Fruit fly (Drosophila melanogaster) whole organism, embryonic: ENCODE measurements around the gene CG31287.

Experiments used
- CG11723 ChIP-seq: fragments of 200-800 bp; sonication (Bioruptor generic); optimal IDR thresholded peaks from 2 replicates; lab custom pipeline; 2017; ENCODE audit warnings: missing biosample characterization, mild to moderate bottlenecking, missing genetic modification characterization
- CG12071 ChIP-seq: fragments of 200-800 bp; sonication (Bioruptor generic); optimal IDR thresholded peaks from 3 replicates; lab custom pipeline; 2018; ENCODE audit warnings: missing biosample characterization, mild to moderate bottlenecking, missing genetic modification characterization
- CG1233 ChIP-seq: fragments of 200-800 bp; sonication (Bioruptor generic); optimal IDR thresholded peaks from 4 replicates; lab custom pipeline; 2018; ENCODE audit warnings: missing biosample characterization, mild to moderate bottlenecking, missing genetic modification characterization
- CG13624 ChIP-seq: fragments of 200-800 bp; sonication (Bioruptor generic); optimal IDR thresholded peaks from 2 replicates; lab custom pipeline; 2016; ENCODE audit warnings: missing biosample characterization, missing genetic modification characterization
- CG1529 ChIP-seq: fragments of 200-800 bp; sonication (Bioruptor generic); optimal IDR thresholded peaks from 3 replicates; lab custom pipeline; 2018; ENCODE audit warnings: missing biosample characterization, missing genetic modification characterization
- CG15514 ChIP-seq: fragments of 200-800 bp; sonication (Bioruptor generic); optimal IDR thresholded peaks from 3 replicates; lab custom pipeline; 2017; ENCODE audit warnings: missing biosample characterization, missing genetic modification characterization, mild to moderate bottlenecking, moderate library complexity, missing genetic modification reagents
- CG15696 ChIP-seq: fragments of 200-800 bp; sonication (Bioruptor generic); optimal IDR thresholded peaks from 2 replicates; lab custom pipeline; 2019; ENCODE audit warnings: missing biosample characterization, mild to moderate bottlenecking, missing genetic modification characterization, moderate library complexity
- CG18262 ChIP-seq: fragments of 200-800 bp; optimal IDR thresholded peaks from 3 replicates; lab custom pipeline; 2019; ENCODE audit warnings: missing biosample characterization, mild to moderate bottlenecking, missing genetic modification characterization, moderate library complexity
- CG18476 ChIP-seq: fragments of 200-800 bp; sonication (Bioruptor generic); optimal IDR thresholded peaks from 2 replicates; lab custom pipeline; 2016; ENCODE audit warnings: missing biosample characterization, mild to moderate bottlenecking, missing genetic modification characterization
- CG2199 ChIP-seq: fragments of 200-800 bp; sonication (Bioruptor generic); IDR thresholded peaks from 3 replicates; pipeline ENCODE4 v1.3.6; 2022; ENCODE audit warnings: missing biosample characterization, missing genetic modification characterization
- CG30403 ChIP-seq: fragments of 200-800 bp; sonication (Bioruptor generic); optimal IDR thresholded peaks from 3 replicates; lab custom pipeline; 2016; ENCODE audit warnings: missing biosample characterization, missing genetic modification characterization
- CG3847 ChIP-seq: fragments of 200-800 bp; sonication (Bioruptor generic); IDR thresholded peaks from 2 replicates; pipeline ENCODE4 v1.3.6; 2022; ENCODE audit warnings: missing biosample characterization, missing genetic modification characterization
- CG4707 ChIP-seq: fragments of 200-800 bp; sonication (Bioruptor generic); optimal IDR thresholded peaks from 2 replicates; lab custom pipeline; 2018; ENCODE audit warnings: missing biosample characterization, mild to moderate bottlenecking, missing genetic modification characterization, moderate library complexity
- CG6654 ChIP-seq: fragments of 200-800 bp; sonication (Bioruptor generic); optimal IDR thresholded peaks from 2 replicates; lab custom pipeline; 2017; ENCODE audit warnings: missing biosample characterization, mild to moderate bottlenecking, missing genetic modification characterization
- CG7271 ChIP-seq: fragments of 200-800 bp; sonication (Bioruptor generic); optimal IDR thresholded peaks from 2 replicates; lab custom pipeline; 2018; ENCODE audit warnings: missing biosample characterization, mild to moderate bottlenecking, missing genetic modification characterization, moderate library complexity
- CG7928 ChIP-seq: fragments of 200-800 bp; sonication (Bioruptor generic); optimal IDR thresholded peaks from 2 replicates; lab custom pipeline; 2017; ENCODE audit warnings: missing biosample characterization, mild to moderate bottlenecking, missing genetic modification characterization
- CG7987 ChIP-seq: fragments of 200-800 bp; sonication (Bioruptor generic); optimal IDR thresholded peaks from 2 replicates; lab custom pipeline; 2018; ENCODE audit warnings: missing biosample characterization, mild to moderate bottlenecking, missing genetic modification characterization, moderate library complexity
- CG8281 ChIP-seq: fragments of 200-800 bp; sonication (Bioruptor generic); optimal IDR thresholded peaks from 2 replicates; lab custom pipeline; 2018; ENCODE audit warnings: missing biosample characterization, mild to moderate bottlenecking, missing genetic modification characterization, moderate library complexity
- CG8290 ChIP-seq, 3 experiments: fragments of 200-800 bp; sonication (Bioruptor generic); optimal IDR thresholded peaks; 2 replicates each; lab custom pipeline; 2016 to 2019; ENCODE audit warnings: missing biosample characterization in 3 of 3, missing genetic modification characterization in 3 of 3, mild to moderate bottlenecking in 2 of 3, moderate library complexity in 1 of 3
- CG9797 ChIP-seq: fragments of 200-800 bp; sonication (Bioruptor generic); optimal IDR thresholded peaks from 3 replicates; lab custom pipeline; 2018; ENCODE audit warnings: missing biosample characterization, mild to moderate bottlenecking, missing genetic modification characterization
- Drgx ChIP-seq: fragments of 200-800 bp; sonication (Bioruptor generic); IDR thresholded peaks from 2 replicates; pipeline ENCODE4 v1.3.6; 2022; ENCODE audit warnings: missing biosample characterization, missing genetic modification characterization
- Ets97D ChIP-seq: fragments of 200-800 bp; sonication (Bioruptor generic); optimal IDR thresholded peaks from 3 replicates; lab custom pipeline; 2016; ENCODE audit warnings: missing biosample characterization, missing genetic modification characterization
- HmgZ ChIP-seq: fragments of 200-800 bp; sonication (Bioruptor generic); optimal IDR thresholded peaks from 2 replicates; lab custom pipeline; 2018; ENCODE audit warnings: missing biosample characterization, mild to moderate bottlenecking, missing genetic modification characterization
- Mad ChIP-seq: fragments of 200-800 bp; sonication (Bioruptor generic); optimal IDR thresholded peaks from 2 replicates; lab custom pipeline; 2016; ENCODE audit warnings: missing biosample characterization, missing genetic modification characterization
- Pdp1 ChIP-seq, 2 experiments: fragments of 200-800 bp; sonication (Bioruptor generic); optimal IDR thresholded peaks; 3 replicates each; lab custom pipeline; 2016; ENCODE audit warnings: missing biosample characterization in 2 of 2, missing genetic modification characterization in 2 of 2, mild to moderate bottlenecking in 1 of 2, moderate library complexity in 1 of 2
- Sox100B ChIP-seq: fragments of 200-800 bp; sonication (Bioruptor generic); optimal IDR thresholded peaks from 3 replicates; lab custom pipeline; 2018; ENCODE audit warnings: missing biosample characterization, mild to moderate bottlenecking, missing genetic modification characterization
- Usf ChIP-seq: fragments of 200-800 bp; sonication (Bioruptor generic); optimal IDR thresholded peaks from 2 replicates; lab custom pipeline; 2017; ENCODE audit warnings: missing genotype, missing biosample characterization, missing genetic modification characterization
- Xrp1 ChIP-seq: fragments of 200-800 bp; sonication (Bioruptor generic); IDR thresholded peaks from 2 replicates; pipeline ENCODE4 v1.3.6; 2022; ENCODE audit warnings: missing biosample characterization, missing genetic modification characterization
- ap ChIP-seq: fragments of 200-800 bp; sonication (Bioruptor generic); IDR thresholded peaks from 2 replicates; pipeline ENCODE4 v1.3.6; 2022; ENCODE audit warnings: missing biosample characterization, missing genetic modification characterization
- ara ChIP-seq: fragments of 200-800 bp; sonication (Bioruptor generic); IDR thresholded peaks from 2 replicates; pipeline ENCODE4 v1.3.6; 2022; ENCODE audit warnings: missing biosample characterization, missing genetic modification characterization
- ato ChIP-seq: fragments of 200-800 bp; sonication (Bioruptor generic); IDR thresholded peaks from 2 replicates; pipeline ENCODE4 v1.3.6; 2022; ENCODE audit warnings: missing biosample characterization, missing genetic modification characterization; ENCODE audit not compliant: partially characterized antibody
- danr ChIP-seq: fragments of 200-800 bp; sonication (Bioruptor generic); IDR thresholded peaks from 2 replicates; pipeline ENCODE4 v1.3.6; 2022; ENCODE audit warnings: missing biosample characterization, missing genetic modification characterization
- ems ChIP-seq: fragments of 200-800 bp; sonication (Bioruptor generic); optimal IDR thresholded peaks from 3 replicates; lab custom pipeline; 2016; ENCODE audit warnings: missing biosample characterization, missing genetic modification characterization
- eve ChIP-seq, 2 experiments: fragments of >200 bp; optimal IDR thresholded peaks; 2 replicates each; lab custom pipeline; 2017; ENCODE audit warnings: missing biosample characterization in 2 of 2, missing genetic modification characterization in 2 of 2
- exex ChIP-seq: fragments of 200-800 bp; sonication (Bioruptor generic); optimal IDR thresholded peaks from 4 replicates; lab custom pipeline; 2018; ENCODE audit warnings: missing biosample characterization, mild to moderate bottlenecking, missing genetic modification characterization, moderate library complexity
- fru ChIP-seq: fragments of >200 bp; optimal IDR thresholded peaks from 2 replicates; lab custom pipeline; 2017
- hb ChIP-seq: fragments of 200-800 bp; sonication (Bioruptor generic); IDR thresholded peaks from 3 replicates; pipeline ENCODE4 v1.3.6; 2022; ENCODE audit warnings: missing biosample characterization, missing genetic modification characterization; ENCODE audit not compliant: partially characterized antibody
- hbn ChIP-seq: fragments of 200-800 bp; sonication (Bioruptor generic); IDR thresholded peaks from 2 replicates; pipeline ENCODE4 v1.3.6; 2022; ENCODE audit warnings: missing biosample characterization, missing genetic modification characterization; ENCODE audit not compliant: partially characterized antibody
- insv ChIP-seq, 2 experiments: fragments of 200-800 bp; sonication (Bioruptor generic); optimal IDR thresholded peaks; 3 replicates each; lab custom pipeline; 2016 to 2018; ENCODE audit warnings: missing biosample characterization in 2 of 2, missing genetic modification characterization in 2 of 2
- ken ChIP-seq: fragments of 200-800 bp; sonication (Bioruptor generic); IDR thresholded peaks from 3 replicates; pipeline ENCODE4 v1.3.6; 2022; ENCODE audit warnings: missing biosample characterization, missing genetic modification characterization
- kni ChIP-seq: fragments of 200-800 bp; sonication (Bioruptor generic); optimal IDR thresholded peaks from 3 replicates; lab custom pipeline; 2017; ENCODE audit warnings: mild to moderate bottlenecking, missing biosample characterization, missing genetic modification reagents, missing genetic modification characterization
- nom ChIP-seq: fragments of 200-800 bp; sonication (Bioruptor generic); optimal IDR thresholded peaks from 2 replicates; lab custom pipeline; 2017; ENCODE audit warnings: missing biosample characterization, missing genetic modification characterization, mild to moderate bottlenecking, moderate library complexity, missing genetic modification reagents
- onecut ChIP-seq: fragments of 200-800 bp; sonication (Bioruptor generic); IDR thresholded peaks from 2 replicates; pipeline ENCODE4 v1.3.6; 2022; ENCODE audit warnings: missing biosample characterization, missing genetic modification characterization
- otp ChIP-seq: fragments of 200-800 bp; sonication (Bioruptor generic); IDR thresholded peaks from 3 replicates; pipeline ENCODE4, ENCODE4 v1.3.6; 2022; ENCODE audit warnings: missing biosample characterization, missing genetic modification characterization
- pb ChIP-seq: fragments of 200-800 bp; sonication (Bioruptor generic); optimal IDR thresholded peaks from 3 replicates; lab custom pipeline; 2016; ENCODE audit warnings: missing biosample characterization, missing genetic modification characterization
- psq ChIP-seq: fragments of 200-800 bp; sonication (Bioruptor generic); optimal IDR thresholded peaks from 2 replicates; lab custom pipeline; 2017; ENCODE audit warnings: missing biosample characterization, missing genetic modification characterization
- ranshi ChIP-seq: fragments of 200-800 bp; sonication (Bioruptor generic); IDR thresholded peaks from 2 replicates; pipeline ENCODE4 v1.3.6; 2022; ENCODE audit warnings: missing biosample characterization, missing genetic modification characterization
- sens ChIP-seq: fragments of 200-800 bp; sonication (Bioruptor generic); peaks from one replicate; lab custom pipeline; 2016; ENCODE audit warnings: missing biosample characterization, missing genetic modification characterization
- sisA ChIP-seq: fragments of 200-800 bp; sonication (Bioruptor generic); IDR thresholded peaks from 2 replicates; pipeline ENCODE4 v1.3.6; 2022; ENCODE audit warnings: missing biosample characterization, missing genetic modification characterization

Gene CG31287

DNA sequence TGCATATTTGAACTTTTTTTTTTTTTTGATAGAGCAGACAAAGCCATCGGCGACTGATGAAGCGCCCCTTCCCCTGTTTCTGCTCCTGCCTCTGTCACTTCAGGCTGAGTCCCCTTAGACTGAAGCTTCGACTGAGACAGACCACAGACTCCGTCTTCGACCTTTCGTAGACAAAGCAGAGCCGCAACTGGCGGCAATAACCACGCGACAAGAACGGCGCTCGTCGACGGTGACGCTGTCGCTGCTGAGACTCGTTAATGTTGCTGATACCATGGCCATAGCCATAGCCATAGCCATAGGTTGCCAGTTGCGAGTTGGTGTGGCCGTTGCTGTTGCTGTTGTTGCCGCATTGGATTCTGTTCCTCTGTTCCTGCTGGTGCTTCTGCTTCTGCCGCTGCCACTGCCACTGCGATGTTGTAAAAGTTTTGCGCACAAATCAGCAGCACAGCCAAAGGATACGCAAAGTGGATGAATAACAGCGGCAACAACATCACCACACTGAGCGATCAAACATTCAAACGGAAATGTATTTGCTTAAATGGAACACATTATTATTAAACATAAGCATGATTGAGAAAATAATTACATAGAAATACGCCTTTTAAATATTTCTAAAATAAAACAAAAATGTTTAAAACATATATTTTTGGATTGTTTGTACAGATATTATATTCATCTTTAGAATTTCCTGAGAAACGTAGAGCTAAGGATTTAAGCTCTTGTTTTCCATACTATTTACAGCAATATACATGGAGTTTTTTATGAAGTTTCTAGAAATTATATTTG is 20.3 kb downstream of the CG31287 start (continued):
- TF ChIP-seq onecut (GFP tag; lab: Robert Waterston, UW) = peak; percentile 22; the same call in 1 of the 2 replicates
- TF ChIP-seq CG8290 (GFP tag; optimal IDR thresholded peaks at IDR 0.05; lab: Kevin White, UChicago) = no peak
- TF ChIP-seq CG8290 (tag; optimal IDR thresholded peaks at IDR 0.05; lab: Kevin White, UChicago) = peak in 1 of 2 experiments; percentile 75
- TF ChIP-seq CG7987 = peak; percentile 43
- TF ChIP-seq ara (GFP tag; lab: Robert Waterston, UW) = no peak
- no peak for TF ChIP-seq CG6654 (GFP tag; lab: Kevin White, UChicago)
- peak; percentile 32 for TF ChIP-seq nom (GFP tag; lab: Kevin White, UChicago)
- TF ChIP-seq CG12071 = peak; percentile 46
- peak in 1 of 2 experiments; percentile 0 for TF ChIP-seq Pdp1 (GFP tag; optimal IDR thresholded peaks at IDR 0.05; lab: Kevin White, UChicago)
- TF ChIP-seq insv (GFP tag; optimal IDR thresholded peaks at IDR 0.05; lab: Kevin White, UChicago) = no peak
- TF ChIP-seq hbn = no peak
- no peak for TF ChIP-seq Mad (GFP tag; lab: Kevin White, UChicago)
- TF ChIP-seq Ets97D (GFP tag; lab: Kevin White, UChicago) = no peak
- TF ChIP-seq otp (GFP tag; lab: Robert Waterston, UW) = peak; percentile 56; the same call in 1 of the 3 replicates
- peak; percentile 32 for TF ChIP-seq CG4707 (GFP tag; lab: Kevin White, UChicago)
- TF ChIP-seq CG18476 (GFP tag; lab: Kevin White, UChicago) = peak; percentile 42
- no peak for TF ChIP-seq psq (GFP tag; lab: Kevin White, UChicago)
- TF ChIP-seq Usf = no peak
- TF ChIP-seq Xrp1 (GFP tag; lab: Robert Waterston, UW) = peak; percentile 27; the same call in 1 of the 2 replicates
- TF ChIP-seq CG13624 (GFP tag; lab: Kevin White, UChicago) = no peak
- no peak for TF ChIP-seq ap
- TF ChIP-seq Sox100B = peak; percentile 45
- TF ChIP-seq hb (GFP tag; lab: Robert Waterston, UW) = no peak
- no peak for TF ChIP-seq ken (GFP tag; lab: Robert Waterston, UW)
- TF ChIP-seq fru (lab: Kevin White, UChicago) = no peak
- TF ChIP-seq CG9797 (GFP tag; lab: Kevin White, UChicago) = no peak
- peak; percentile 62 for TF ChIP-seq sens (GFP tag; lab: Kevin White, UChicago)
- TF ChIP-seq CG15696 (tag; lab: Kevin White, UChicago) = no peak
- no peak for TF ChIP-seq CG7928 (GFP tag; lab: Kevin White, UChicago)
- no peak for TF ChIP-seq eve (GFP tag; optimal IDR thresholded peaks at IDR 0.05; lab: Kevin White, UChicago)
- no peak for TF ChIP-seq CG1529 (GFP tag; lab: Kevin White, UChicago)
- peak; percentile 67 for TF ChIP-seq kni
- peak; percentile 46 for TF ChIP-seq CG1233 (GFP tag; lab: Kevin White, UChicago)
- peak; percentile 35 for TF ChIP-seq CG18262 (tag; lab: Kevin White, UChicago)
- no peak for TF ChIP-seq CG8281
- TF ChIP-seq CG7271 (tag; lab: Kevin White, UChicago) = no peak
- TF ChIP-seq CG3847 (GFP tag; lab: Robert Waterston, UW) = no peak
- TF ChIP-seq ems (GFP tag; lab: Kevin White, UChicago) = no peak
- TF ChIP-seq CG11723 (GFP tag; lab: Kevin White, UChicago) = no peak
- no peak for TF ChIP-seq danr (GFP tag; lab: Robert Waterston, UW)
- no peak for TF ChIP-seq ato
- TF ChIP-seq HmgZ (tag; lab: Kevin White, UChicago) = no peak
- TF ChIP-seq CG15514 (GFP tag; lab: Kevin White, UChicago) = peak; percentile 40
- TF ChIP-seq Drgx (GFP tag; lab: Robert Waterston, UW) = no peak; the same call in 1 of the 2 replicates
- TF ChIP-seq ranshi = 0 out of 2 replicates have a peak, but pooled peaks have one; percentile 7
- peak; percentile 33 for TF ChIP-seq CG30403 (GFP tag; lab: Kevin White, UChicago)
- no peak for TF ChIP-seq exex (tag; lab: Kevin White, UChicago)
- TF ChIP-seq sisA (GFP tag; lab: Robert Waterston, UW) = no peak
- TF ChIP-seq CG2199 (GFP tag; lab: Robert Waterston, UW) = peak; percentile 99
- TF ChIP-seq pb (GFP tag; lab: Kevin White, UChicago) = peak; percentile 36
